Fruit fly (Drosophila melanogaster) ovary, adult (tissue): ENCODE data around the gene Ugt316A1.
A peak's percentile ranks its signal among the peaks of the same experiment; 100 is the strongest.

Experiments
- CG17801 ChIP-seq: fragments of 200-800 bp; optimal IDR thresholded peaks from 2 replicates; lab custom pipeline; 2019; ENCODE audit warnings: missing biosample characterization, mild to moderate bottlenecking, missing genetic modification characterization, moderate library complexity; ENCODE audit not compliant: partially characterized antibody

Ugt316A1 gene

dm6 chr3L:19080926-19081700, 18.5 kb upstream of the Ugt316A1 start:
- no peak for TF ChIP-seq CG17801 (GFP tag; lab: Kevin White, UChicago)

dm6 chr3L:19079798-19080691, 17.4 kb upstream of the Ugt316A1 start:
- TF ChIP-seq CG17801 (GFP tag; lab: Kevin White, UChicago), result peak; percentile 14

dm6 chr3L:19079067-19079466, 16.5 kb upstream of the Ugt316A1 start:
- no peak for TF ChIP-seq CG17801 (GFP tag; lab: Kevin White, UChicago)

dm6 chr3L:19078444-19078843, 15.8 kb upstream of the Ugt316A1 start:
- TF ChIP-seq CG17801 (GFP tag; lab: Kevin White, UChicago), result no peak

dm6 chr3L:19075976-19076375, 13.4 kb upstream of the Ugt316A1 start:
- TF ChIP-seq CG17801 (GFP tag; lab: Kevin White, UChicago), result no peak

dm6 chr3L:19074673-19075402, 12.2 kb upstream of the Ugt316A1 start:
- no peak for TF ChIP-seq CG17801 (GFP tag; lab: Kevin White, UChicago)

dm6 chr3L:19073909-19074239, 11.3 kb upstream of the Ugt316A1 start:
- no peak for TF ChIP-seq CG17801 (GFP tag; lab: Kevin White, UChicago)

dm6 chr3L:19073029-19073908, 10.7 kb upstream of the Ugt316A1 start:
- TF ChIP-seq CG17801 (GFP tag; lab: Kevin White, UChicago), result no peak

- peak; percentile 71 for TF ChIP-seq CG17801 (GFP tag; lab: Kevin White, UChicago)
Measured at dm6 chr3L:19072177-19072603, 9.6 kb upstream of the Ugt316A1 start.

- no peak for TF ChIP-seq CG17801 (GFP tag; lab: Kevin White, UChicago)
Measured at dm6 chr3L:19071173-19071844, 8.7 kb upstream of the Ugt316A1 start.

- no peak for TF ChIP-seq CG17801 (GFP tag; lab: Kevin White, UChicago)
Measured at dm6 chr3L:19063410-19063752, 765 bp upstream of the Ugt316A1 start.

- no peak for TF ChIP-seq CG17801 (GFP tag; lab: Kevin White, UChicago)
Measured at dm6 chr3L:19058824-19059223, 3.8 kb downstream of the Ugt316A1 start.

dm6 chr3L:19056857-19057324, 5.7 kb downstream of the Ugt316A1 start:
- TF ChIP-seq CG17801 (GFP tag; lab: Kevin White, UChicago), result no peak
